Fruit fly (Drosophila melanogaster): ENCODE data around the gene CG5758.

dm6 chr2L:18113079-18113478, 6.7 kb upstream of the CG5758 start, which contains the start of gene CG44476:
- TF ChIP-seq CG8478 (optimal IDR thresholded peaks at IDR 0.05) (no peak), EcR (GFP tag; optimal IDR thresholded peaks at IDR 0.05) (no peak), usp (GFP tag; optimal IDR thresholded peaks at IDR 0.05) (no peak), psq (optimal IDR thresholded peaks at IDR 0.05) (no peak)

Measured in whole organism.